5 worm cellular contexts compared by ENCODE assay signal in genomic region chrIV:10469494-10469893, ce11.
TF ChIP-seq lines count a peak whose summit lies in the region.

ugt-44 (plus strand) TSS chrIV:10469741.

TF ChIP-seq in whole organism, L1 larva, 84 proteins besides CTCF, POLR2A, EP300 and RAD21:
- TF ChIP-seq unc-62 (GFP tag; optimal IDR thresholded peaks at IDR 0.05; lab: Kevin White, UChicago) = no peak
- no peak for TF ChIP-seq nhr-28 (tag; optimal IDR thresholded peaks at IDR 0.05; lab: Kevin White, UChicago)
- TF ChIP-seq F16B12.6 (tag; optimal IDR thresholded peaks at IDR 0.05; lab: Kevin White, UChicago) = no peak
- peak; percentile 74 for TF ChIP-seq elt-2 (tag; optimal IDR thresholded peaks at IDR 0.05; lab: Kevin White, UChicago)
- no peak for TF ChIP-seq efl-1 (optimal IDR thresholded peaks at IDR 0.05; lab: Kevin White, UChicago)
- no peak for TF ChIP-seq efl-1 (GFP tag; optimal IDR thresholded peaks at IDR 0.05 in 1 of 2; lab: Kevin White, UChicago)
- TF ChIP-seq ztf-11 (tag; optimal IDR thresholded peaks at IDR 0.05; lab: Kevin White, UChicago) = no peak
- no peak for TF ChIP-seq Y116A8C.19 (tag; optimal IDR thresholded peaks at IDR 0.05; lab: Kevin White, UChicago; ENCODE audit: borderline replicate concordance)
- TF ChIP-seq unc-30 (tag; optimal IDR thresholded peaks at IDR 0.05; lab: Kevin White, UChicago) = no peak

TF ChIP-seq in whole organism, L2 larva, 48 proteins besides CTCF, POLR2A, EP300 and RAD21:
- no peak for TF ChIP-seq nhr-21 (tag; optimal IDR thresholded peaks at IDR 0.05; lab: Kevin White, UChicago)
- TF ChIP-seq fos-1 (tag; optimal IDR thresholded peaks at IDR 0.05; lab: Kevin White, UChicago) = peak; percentile 90
- TF ChIP-seq sma-9 (GFP tag; optimal IDR thresholded peaks at IDR 0.05; lab: Kevin White, UChicago) = peak; percentile 76
- no peak for TF ChIP-seq sma-9 (tag; optimal IDR thresholded peaks at IDR 0.05; lab: Kevin White, UChicago)
- TF ChIP-seq nhr-6 (tag; optimal IDR thresholded peaks at IDR 0.05; lab: Kevin White, UChicago) = no peak

TF ChIP-seq in whole organism, L3 larva, 47 proteins besides CTCF, POLR2A, EP300 and RAD21:
- TF ChIP-seq jun-1 (tag; optimal IDR thresholded peaks at IDR 0.05; lab: Kevin White, UChicago) (peak; percentile 36), elt-2 (tag; optimal IDR thresholded peaks at IDR 0.05; lab: Kevin White, UChicago) (peak; percentile 88), nhr-23 (tag; optimal IDR thresholded peaks at IDR 0.05; lab: Kevin White, UChicago) (no peak), nhr-67 (tag; optimal IDR thresholded peaks at IDR 0.05; lab: Kevin White, UChicago) (no peak), fos-1 (tag; optimal IDR thresholded peaks at IDR 0.05; lab: Kevin White, UChicago) (no peak), pqm-1 (tag; optimal IDR thresholded peaks at IDR 0.05; lab: Kevin White, UChicago) (peak; percentile 75), ztf-11 (tag; optimal IDR thresholded peaks at IDR 0.05; lab: Kevin White, UChicago) (no peak), egl-27 (tag; optimal IDR thresholded peaks at IDR 0.05; lab: Kevin White, UChicago) (no peak)

TF ChIP-seq in whole organism, L4 larva, 104 proteins besides CTCF, POLR2A, EP300 and RAD21:
- no peak for TF ChIP-seq vab-7 (GFP tag; IDR thresholded peaks at IDR 0.05; lab: Robert Waterston, UW)
- no peak for TF ChIP-seq unc-130 (GFP tag; optimal IDR thresholded peaks at IDR 0.05; lab: Kevin White, UChicago)
- TF ChIP-seq sdz-12 (GFP tag; optimal IDR thresholded peaks at IDR 0.05; lab: Kevin White, UChicago) = no peak
- peak; percentile 85 for TF ChIP-seq dmd-6 (GFP tag; IDR thresholded peaks at IDR 0.05; lab: Robert Waterston, UW)
- no peak for TF ChIP-seq snpc-4 (tag; optimal IDR thresholded peaks at IDR 0.05; lab: Kevin White, UChicago)
- TF ChIP-seq zip-2 (tag; optimal IDR thresholded peaks at IDR 0.05; lab: Kevin White, UChicago) = no peak
- TF ChIP-seq lim-7 (GFP tag; IDR thresholded peaks at IDR 0.05; lab: Robert Waterston, UW) = no peak
- no peak for TF ChIP-seq snpc-1.2 (GFP tag; IDR thresholded peaks at IDR 0.05; lab: Robert Waterston, UW)
- TF ChIP-seq jun-1 (tag; optimal IDR thresholded peaks at IDR 0.05; lab: Kevin White, UChicago) = peak; percentile 6
- TF ChIP-seq nhr-10 (tag; optimal IDR thresholded peaks at IDR 0.05; lab: Kevin White, UChicago) = peak; percentile 13
- no peak for TF ChIP-seq spr-3 (GFP tag; optimal IDR thresholded peaks at IDR 0.05; lab: Kevin White, UChicago)
- TF ChIP-seq ceh-28 (tag; optimal IDR thresholded peaks at IDR 0.05; lab: Kevin White, UChicago) = no peak
- peak; percentile 10 for TF ChIP-seq dve-1 (tag; optimal IDR thresholded peaks at IDR 0.05; lab: Kevin White, UChicago; ENCODE audit: insufficient read depth)
- 0 out of 2 replicates have a peak, but pooled peaks have one; percentile 26 for TF ChIP-seq lin-1 (GFP tag; IDR thresholded peaks at IDR 0.05; lab: Robert Waterston, UW)
- no peak for TF ChIP-seq mxl-2 (GFP tag; conservative IDR thresholded peaks at IDR 0.05; lab: Robert Waterston, UW)
- no peak for TF ChIP-seq dmd-9 (GFP tag; IDR thresholded peaks at IDR 0.05; lab: Robert Waterston, UW)
- no peak for TF ChIP-seq daf-8 (GFP tag; IDR thresholded peaks at IDR 0.05; lab: Robert Waterston, UW)
- no peak for TF ChIP-seq nhr-48 (tag; optimal IDR thresholded peaks at IDR 0.05; lab: Kevin White, UChicago)
- no peak for TF ChIP-seq ZK337.2 (GFP tag; IDR thresholded peaks at IDR 0.05; lab: Robert Waterston, UW)
- TF ChIP-seq lin-38 (GFP tag; IDR thresholded peaks at IDR 0.05; lab: Robert Waterston, UW) = no peak
- peak; percentile 51 for TF ChIP-seq pqm-1 (tag; optimal IDR thresholded peaks at IDR 0.05; lab: Kevin White, UChicago)
- TF ChIP-seq hlh-11 (tag; optimal IDR thresholded peaks at IDR 0.05; lab: Kevin White, UChicago) = peak; percentile 77
- TF ChIP-seq nhr-28 (tag; optimal IDR thresholded peaks at IDR 0.05; lab: Kevin White, UChicago) = peak; percentile 39
- peak; percentile 92 for TF ChIP-seq aha-1 (tag; lab: Kevin White, UChicago)
- no peak for TF ChIP-seq daf-16 (GFP tag; optimal IDR thresholded peaks at IDR 0.05; lab: Kevin White, UChicago)
- peak; percentile 24 for TF ChIP-seq daf-16 (tag; optimal IDR thresholded peaks at IDR 0.05; lab: Kevin White, UChicago)
- TF ChIP-seq lin-15B (tag; optimal IDR thresholded peaks at IDR 0.05; lab: Kevin White, UChicago) = no peak
- TF ChIP-seq cey-2 (tag; optimal IDR thresholded peaks at IDR 0.05; lab: Kevin White, UChicago; ENCODE audit: borderline replicate concordance, insufficient read depth) = no peak
- no peak for TF ChIP-seq nhr-41 (GFP tag; IDR thresholded peaks at IDR 0.05; lab: Robert Waterston, UW)
TF ChIP-seq in whole organism, L4 larva: peak in this region for 10.

TF ChIP-seq in whole organism, young adult, 124 proteins besides CTCF, POLR2A, EP300 and RAD21:
- peak; percentile 71 for TF ChIP-seq ets-4 (GFP tag; optimal IDR thresholded peaks at IDR 0.05; lab: Kevin White, UChicago)
- no peak for TF ChIP-seq dpl-1 (GFP tag; optimal IDR thresholded peaks at IDR 0.05; lab: Kevin White, UChicago)
- TF ChIP-seq madf-6 (GFP tag; IDR thresholded peaks at IDR 0.05; lab: Robert Waterston, UW) = no peak
- TF ChIP-seq rcor-1 (GFP tag; IDR thresholded peaks at IDR 0.05; lab: Robert Waterston, UW) = no peak
- no peak for TF ChIP-seq xnd-1 (tag; optimal IDR thresholded peaks at IDR 0.05; lab: Kevin White, UChicago)
- TF ChIP-seq F33H1.4 (GFP tag; IDR thresholded peaks at IDR 0.05; lab: Robert Waterston, UW) = no peak
- TF ChIP-seq bed-1 (GFP tag; IDR thresholded peaks at IDR 0.05; lab: Robert Waterston, UW) = no peak
- peak; percentile 66 for TF ChIP-seq nhr-80 (tag; optimal IDR thresholded peaks at IDR 0.05; lab: Kevin White, UChicago)
- no peak for TF ChIP-seq Y67H2A.10 (GFP tag; conservative IDR thresholded peaks at IDR 0.05; lab: Robert Waterston, UW)
- TF ChIP-seq akir-1 (GFP tag; optimal IDR thresholded peaks at IDR 0.05; lab: Kevin White, UChicago) = no peak
- no peak for TF ChIP-seq mxl-1 (tag; optimal IDR thresholded peaks at IDR 0.05; lab: Kevin White, UChicago)
- no peak for TF ChIP-seq chd-7 (tag; optimal IDR thresholded peaks at IDR 0.05; lab: Kevin White, UChicago)
- TF ChIP-seq B0336.3 (GFP tag; IDR thresholded peaks at IDR 0.05; lab: Robert Waterston, UW) = 0 out of 2 replicates have a peak, but pooled peaks have one; percentile 23
- no peak for TF ChIP-seq mes-4 (tag; optimal IDR thresholded peaks at IDR 0.05; lab: Kevin White, UChicago)
- peak; percentile 81 for TF ChIP-seq atf-7 (tag; optimal IDR thresholded peaks at IDR 0.05; lab: Kevin White, UChicago)
- peak; percentile 40; the same call in 1 of the 2 replicates for TF ChIP-seq dox-1 (GFP tag; IDR thresholded peaks at IDR 0.05; lab: Robert Waterston, UW)
- no peak for TF ChIP-seq lin-54 (GFP tag; optimal IDR thresholded peaks at IDR 0.05; lab: Kevin White, UChicago)
- no peak for TF ChIP-seq lag-1 (GFP tag; IDR thresholded peaks at IDR 0.05; lab: Robert Waterston, UW)
- TF ChIP-seq lin-26 (GFP tag; IDR thresholded peaks at IDR 0.05; lab: Robert Waterston, UW) = no peak
- TF ChIP-seq madf-3 (GFP tag; IDR thresholded peaks at IDR 0.05; lab: Robert Waterston, UW) = no peak
- no peak for TF ChIP-seq Y79H2A.3 (GFP tag; conservative IDR thresholded peaks at IDR 0.05; lab: Robert Waterston, UW)
